Fruit fly (Drosophila melanogaster): ENCODE measurements around the gene Atg101.
A peak's percentile ranks its signal among the peaks of the same experiment; 100 is the strongest.

The Atg101 gene

DNA sequence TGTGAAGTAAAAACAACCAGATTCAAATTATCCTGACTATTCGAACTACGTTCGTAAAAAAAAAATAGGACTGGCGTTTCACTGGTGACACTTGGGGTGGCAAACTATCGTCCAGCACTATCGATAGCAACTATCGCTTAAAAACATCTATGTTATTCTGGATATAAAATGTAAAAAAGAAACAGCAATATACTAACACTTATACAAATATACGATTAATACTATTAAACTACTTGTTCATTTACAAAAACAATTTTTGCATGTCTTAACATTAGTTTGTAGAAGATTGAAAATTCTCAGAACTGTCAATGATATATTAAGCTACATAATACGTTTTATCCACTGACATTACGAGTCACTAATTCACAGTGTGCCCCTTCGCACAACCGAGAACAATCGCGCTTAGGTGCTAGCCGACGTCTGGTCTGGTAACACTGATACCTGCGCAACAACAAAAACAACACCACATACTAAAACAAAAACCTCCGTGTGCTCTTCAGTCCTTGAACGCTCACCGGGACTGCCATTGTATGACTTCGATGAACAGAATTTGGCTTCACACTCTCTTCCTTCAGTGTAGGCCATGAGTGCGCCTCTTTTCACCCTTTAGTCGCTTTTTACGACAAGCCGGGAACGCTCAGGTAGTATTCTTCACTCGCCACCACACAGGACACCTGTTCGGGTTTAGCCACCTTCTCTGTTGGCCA lies 7.9 kb upstream of the Atg101 start, which contains the start of gene CG18259 (continued):
- TF ChIP-seq CG18476 (GFP tag; optimal IDR thresholded peaks at IDR 0.05) (no peak), da (GFP tag; optimal IDR thresholded peaks at IDR 0.05) (no peak), stwl (tag; optimal IDR thresholded peaks at IDR 0.05) (peak; percentile 52), CG12071 (GFP tag; optimal IDR thresholded peaks at IDR 0.05) (no peak), CG4404 (GFP tag; IDR thresholded peaks at IDR 0.05) (no peak), lilli (GFP tag; optimal IDR thresholded peaks at IDR 0.05) (peak; percentile 4), Ssrp (tag; optimal IDR thresholded peaks at IDR 0.05) (no peak), CG31224 (GFP tag; IDR thresholded peaks at IDR 0.05) (no peak), CG14050 (GFP tag; IDR thresholded peaks at IDR 0.05) (no peak), Eip74EF (GFP tag; optimal IDR thresholded peaks at IDR 0.05) (peak in 1 of 2 experiments; percentile 18), CG11504 (tag; optimal IDR thresholded peaks at IDR 0.05) (peak; percentile 41), Atf-2 (GFP tag; optimal IDR thresholded peaks at IDR 0.05) (no peak), gsb (GFP tag; IDR thresholded peaks at IDR 0.05) (no peak), HmgZ (tag; optimal IDR thresholded peaks at IDR 0.05) (peak; percentile 29), CG31365 (tag; optimal IDR thresholded peaks at IDR 0.05) (no peak), CG3065 (GFP tag; optimal IDR thresholded peaks at IDR 0.05) (no peak), pfk (GFP tag; optimal IDR thresholded peaks at IDR 0.05) (no peak), peb (GFP tag; IDR thresholded peaks at IDR 0.05) (no peak), toy (GFP tag; IDR thresholded peaks at IDR 0.05) (no peak), fd96Cb (tag; optimal IDR thresholded peaks at IDR 0.05) (no peak), eyg (GFP tag; optimal IDR thresholded peaks at IDR 0.05) (no peak), Blimp-1 (GFP tag; optimal IDR thresholded peaks at IDR 0.05) (no peak), CG11085 (GFP tag; IDR thresholded peaks at IDR 0.05) (no peak), Sox100B (GFP tag; optimal IDR thresholded peaks at IDR 0.05) (no peak), ro (GFP tag; IDR thresholded peaks at IDR 0.05) (no peak), ap (GFP tag; IDR thresholded peaks at IDR 0.05) (no peak), CG14441 (GFP tag; IDR thresholded peaks at IDR 0.05) (no peak), BtbVII (GFP tag; optimal IDR thresholded peaks at IDR 0.05) (no peak), fru (optimal IDR thresholded peaks at IDR 0.05) (no peak), CG7372 (GFP tag; IDR thresholded peaks at IDR 0.05) (no peak), CG10979 (tag; optimal IDR thresholded peaks at IDR 0.05) (no peak), CG16815 (GFP tag; optimal IDR thresholded peaks at IDR 0.05) (no peak), CG4328 (GFP tag; optimal IDR thresholded peaks at IDR 0.05) (no peak), tx (GFP tag; optimal IDR thresholded peaks at IDR 0.05) (no peak), CG5245 (GFP tag; optimal IDR thresholded peaks at IDR 0.05) (no peak), bigmax (GFP tag; optimal IDR thresholded peaks at IDR 0.05) (no peak), CG9817 (tag; optimal IDR thresholded peaks at IDR 0.05) (peak; percentile 18), mam (GFP tag; optimal IDR thresholded peaks at IDR 0.05) (peak; percentile 19), Awh (GFP tag; IDR thresholded peaks at IDR 0.05) (no peak), Xbp1 (GFP tag; optimal IDR thresholded peaks at IDR 0.05) (peak; percentile 6), salm (tag; optimal IDR thresholded peaks at IDR 0.05) (no peak), CG8290 (GFP tag; optimal IDR thresholded peaks at IDR 0.05) (no peak), CG8290 (tag; optimal IDR thresholded peaks at IDR 0.05) (no peak), gsb-n (tag; optimal IDR thresholded peaks at IDR 0.05) (no peak), CG32532 (GFP tag; IDR thresholded peaks at IDR 0.05) (no peak), CG11093 (GFP tag; IDR thresholded peaks at IDR 0.05) (no peak), CG1233 (GFP tag; optimal IDR thresholded peaks at IDR 0.05) (no peak), Mrtf (GFP tag; IDR thresholded peaks at IDR 0.05) (no peak), CG6654 (GFP tag; optimal IDR thresholded peaks at IDR 0.05) (no peak), CG12942 (GFP tag; optimal IDR thresholded peaks at IDR 0.05) (no peak), CG10654 (GFP tag; optimal IDR thresholded peaks at IDR 0.05) (no peak), Ada2b (GFP tag; IDR thresholded peaks at IDR 0.05) (no peak)
